Worm (Caenorhabditis elegans) whole organism, L1 larva: ENCODE results near the gene F11D11.6.

ENCODE experiments used
- lin-35 ChIP-seq, 2 experiments: fragments of 150-350 bp; optimal IDR thresholded peaks; 2 replicates each; lab custom pipeline; 2014; ENCODE audit warnings: missing biosample characterization in 2 of 2, missing genetic modification characterization in 2 of 2, missing genetic modification reagents in 2 of 2
- lsy-2 ChIP-seq, 2 experiments: fragments of 150-350 bp; optimal IDR thresholded peaks; 2 replicates each; lab custom pipeline; 2014; ENCODE audit warnings: missing biosample characterization in 2 of 2, missing genetic modification characterization in 2 of 2
- unc-86 ChIP-seq: sonication (generic microtip); optimal IDR thresholded peaks from 2 replicates; lab custom pipeline; 2016; ENCODE audit warnings: missing genetic modification characterization, missing compliant biosample characterization
- unc-98 ChIP-seq: fragments of 200-800 bp; sonication (Bioruptor generic); IDR thresholded peaks from 2 replicates; pipeline ENCODE4 v1.3.6; 2022; ENCODE audit warnings: missing genetic modification characterization, missing compliant biosample characterization

DNA sequence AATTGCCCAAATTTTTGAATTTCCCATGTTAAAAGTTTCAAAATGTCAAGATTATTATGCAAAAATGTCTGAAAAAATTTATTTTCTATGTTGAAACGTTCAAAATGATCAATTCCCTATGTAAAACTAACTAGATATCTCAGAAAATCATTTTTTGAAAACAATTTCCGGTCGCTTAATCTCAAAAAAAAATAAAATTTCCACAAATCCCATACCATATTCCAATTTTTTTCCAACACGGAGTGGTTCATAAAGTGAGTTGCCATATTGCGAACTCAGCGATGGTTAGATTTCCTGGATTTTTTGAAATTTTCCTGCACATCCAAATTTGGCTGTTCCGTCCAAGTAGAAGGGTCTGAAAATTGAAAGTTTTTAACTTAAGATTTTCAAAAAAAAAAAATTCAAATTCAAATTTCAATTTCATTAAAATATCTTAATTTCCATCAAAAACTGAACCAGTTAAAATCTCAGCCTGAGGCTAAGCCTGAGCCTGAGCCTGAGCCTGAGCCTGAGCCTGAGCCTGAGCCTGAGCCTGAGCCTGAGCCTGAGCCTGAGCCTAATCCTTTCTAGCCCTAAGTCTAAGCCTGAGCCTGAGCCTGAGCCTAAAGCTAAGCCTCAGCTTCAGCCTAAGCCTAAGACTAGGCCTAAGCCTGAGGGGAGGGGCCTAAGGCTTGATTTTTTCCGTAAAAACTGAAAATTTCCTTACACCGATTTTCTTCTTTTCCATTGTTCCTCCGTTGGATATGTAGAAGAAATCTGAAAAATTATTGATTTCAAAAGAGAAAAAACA, 30.2 kb downstream of the F11D11.6 start:
- no peak for TF ChIP-seq lsy-2 (tag; optimal IDR thresholded peaks at IDR 0.05; lab: Kevin White, UChicago)
- no peak for TF ChIP-seq unc-86 (tag; lab: Kevin White, UChicago)
- TF ChIP-seq lin-35 (GFP tag; optimal IDR thresholded peaks at IDR 0.05; lab: Kevin White, UChicago), result no peak
- no peak for TF ChIP-seq unc-98 (GFP tag; lab: Robert Waterston, UW)
